Fruit fly (Drosophila melanogaster): ENCODE data around the gene ImpL2.
A peak's percentile ranks its signal among the peaks of the same experiment; 100 is the strongest.

The ImpL2 gene

DNA sequence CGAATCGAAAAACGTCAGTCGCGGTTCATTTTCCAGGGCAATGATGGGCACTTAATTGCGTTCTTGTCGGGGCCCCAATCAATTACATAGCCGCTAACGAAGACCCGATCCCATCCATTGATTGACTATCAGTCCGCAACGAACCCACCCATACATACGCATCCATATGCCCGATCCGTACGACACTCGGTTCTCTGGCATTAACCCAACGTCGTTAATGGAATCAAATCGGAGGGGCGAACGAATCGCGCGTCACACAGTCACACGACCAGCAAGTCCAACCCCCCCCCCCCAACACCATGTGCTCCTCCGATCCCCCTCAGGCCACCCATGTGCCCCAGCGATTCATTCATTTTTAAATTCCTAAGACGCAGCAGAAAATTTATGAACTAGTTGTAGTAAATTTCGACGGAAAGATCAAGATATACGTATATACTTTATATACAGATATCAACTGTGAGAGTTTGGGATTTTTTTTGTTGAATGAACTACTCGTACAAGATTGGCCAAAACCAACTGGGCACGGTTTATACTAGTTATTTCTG lies 14.6 kb downstream of the ImpL2 start (continued):
- TF ChIP-seq kay (GFP tag; optimal IDR thresholded peaks at IDR 0.05) (peak; percentile 52), CG3065 (GFP tag; optimal IDR thresholded peaks at IDR 0.05) (no peak), Med (GFP tag) (peak; percentile 30), CG10959 (GFP tag; IDR thresholded peaks at IDR 0.05) (no peak), twi (tag; optimal IDR thresholded peaks at IDR 0.05) (peak; percentile 34), CG7987 (GFP tag; optimal IDR thresholded peaks at IDR 0.05) (peak; percentile 35), mam (GFP tag; optimal IDR thresholded peaks at IDR 0.05) (no peak), CG8290 (GFP tag; optimal IDR thresholded peaks at IDR 0.05) (no peak), CG8290 (tag; optimal IDR thresholded peaks at IDR 0.05) (peak in 1 of 2 experiments; percentile 86), CG4282 (GFP tag; optimal IDR thresholded peaks at IDR 0.05) (no peak), Adf1 (GFP tag; IDR thresholded peaks at IDR 0.05) (peak; percentile 54), CrebB (tag; optimal IDR thresholded peaks at IDR 0.05) (peak; percentile 37), HHEX (GFP tag; optimal IDR thresholded peaks at IDR 0.05) (peak; percentile 4), Fer3 (tag; optimal IDR thresholded peaks at IDR 0.05) (peak; percentile 12), CG15601 (tag; optimal IDR thresholded peaks at IDR 0.05) (no peak), kah (GFP tag; optimal IDR thresholded peaks at IDR 0.05) (no peak), grn (GFP tag; optimal IDR thresholded peaks at IDR 0.05) (peak; percentile 84), CG2129 (GFP tag; IDR thresholded peaks at IDR 0.05; ENCODE audit: partially characterized antibody) (no peak), CG15696 (tag; optimal IDR thresholded peaks at IDR 0.05) (no peak), CG7357 (GFP tag; IDR thresholded peaks at IDR 0.05) (no peak), lov (optimal IDR thresholded peaks at IDR 0.05) (no peak), lov (GFP tag; IDR thresholded peaks at IDR 0.05) (no peak), ttk (GFP tag; IDR thresholded peaks at IDR 0.05) (0 out of 2 replicates have a peak, but pooled peaks have one; percentile 26), CG6813 (GFP tag; optimal IDR thresholded peaks at IDR 0.05) (peak; percentile 9), CG17568 (GFP tag; optimal IDR thresholded peaks at IDR 0.05) (no peak), CG34376 (GFP tag; optimal IDR thresholded peaks at IDR 0.05) (peak; percentile 78), CG14050 (GFP tag; IDR thresholded peaks at IDR 0.05) (no peak), CG6254 (GFP tag; optimal IDR thresholded peaks at IDR 0.05) (no peak), CG32532 (GFP tag; IDR thresholded peaks at IDR 0.05) (peak; percentile 54; the same call in 1 of the 2 replicates), CG9817 (tag; optimal IDR thresholded peaks at IDR 0.05) (no peak), Rfx (GFP tag; IDR thresholded peaks at IDR 0.05) (peak; percentile 42; the same call in 1 of the 2 replicates), pzg (GFP tag; optimal IDR thresholded peaks at IDR 0.05) (no peak), yki (optimal IDR thresholded peaks at IDR 0.05) (no peak), CkIIα-i1 (GFP tag; IDR thresholded peaks at IDR 0.05) (no peak), rib (GFP tag; IDR thresholded peaks at IDR 0.05) (peak; percentile 49; the same call in 1 of the 2 replicates), CG12391 (tag; optimal IDR thresholded peaks at IDR 0.05) (no peak), tx (GFP tag; optimal IDR thresholded peaks at IDR 0.05) (no peak), nom (GFP tag; optimal IDR thresholded peaks at IDR 0.05) (peak; percentile 47), HmgZ (tag; optimal IDR thresholded peaks at IDR 0.05) (peak; percentile 64), gem (tag; optimal IDR thresholded peaks at IDR 0.05) (peak; percentile 18), CG10321 (GFP tag; IDR thresholded peaks at IDR 0.05) (0 out of 2 replicates have a peak, but pooled peaks have one; percentile 11), CG16815 (GFP tag; optimal IDR thresholded peaks at IDR 0.05) (no peak), cad (GFP tag; optimal IDR thresholded peaks at IDR 0.05) (no peak), NC2α (GFP tag; optimal IDR thresholded peaks at IDR 0.05) (no peak), Antp (GFP tag; optimal IDR thresholded peaks at IDR 0.05) (no peak), exex (tag; optimal IDR thresholded peaks at IDR 0.05) (peak; percentile 79), E2f1 (GFP tag; IDR thresholded peaks at IDR 0.05) (no peak; the same call in 1 of the 2 replicates), CG13287 (GFP tag; IDR thresholded peaks at IDR 0.05; ENCODE audit: partially characterized antibody) (no peak), ERR (GFP tag; optimal IDR thresholded peaks at IDR 0.05) (no peak), D19B (GFP tag; optimal IDR thresholded peaks at IDR 0.05) (no peak), CG10979 (tag; optimal IDR thresholded peaks at IDR 0.05) (no peak)

Measured in whole organism, embryonic.